4 worm cellular contexts compared by ENCODE assay signal in the genomic region with DNA sequence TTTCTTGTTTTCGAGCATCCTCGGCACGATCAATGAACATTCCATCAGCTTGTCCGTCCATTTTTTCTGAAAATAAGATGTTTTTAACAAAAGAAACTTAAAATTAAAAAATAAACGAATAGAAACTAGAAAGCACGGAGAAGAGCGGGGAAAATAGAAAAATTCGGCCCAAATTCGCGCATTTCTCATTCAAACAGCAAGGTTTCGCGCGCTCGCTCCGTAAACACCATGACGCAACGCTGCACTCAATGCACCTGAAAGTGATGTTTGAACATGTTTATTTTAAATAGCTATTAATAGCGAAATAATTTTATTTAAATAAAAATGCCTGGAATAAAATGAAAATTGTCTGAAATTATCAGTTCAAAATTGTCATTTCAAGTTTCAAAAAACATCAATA.
TF ChIP-seq lines count a peak whose summit lies in the region.

Gene mcm-3, minus strand, starts transcription at position 66 of the 400 bp plus-strand sequence.
Gene C25D7.15, plus strand, starts transcription at position 275 of the 400 bp plus-strand sequence.

TF ChIP-seq in whole organism, L1 larva, 84 proteins besides CTCF, POLR2A, EP300 and RAD21 (continued from another document and continues in another):
- no peak for TF ChIP-seq fkh-4 (tag; optimal IDR thresholded peaks at IDR 0.05; lab: Kevin White, UChicago; ENCODE audit: borderline replicate concordance)
- TF ChIP-seq dpl-1 (GFP tag; optimal IDR thresholded peaks at IDR 0.05; lab: Kevin White, UChicago), result peak; percentile 82 to 89 (median 85)
- no peak for TF ChIP-seq hlh-4 (tag; optimal IDR thresholded peaks at IDR 0.05; lab: Kevin White, UChicago)
- TF ChIP-seq alr-1 (tag; optimal IDR thresholded peaks at IDR 0.05; lab: Kevin White, UChicago; ENCODE audit: borderline replicate concordance), result no peak
- no peak for TF ChIP-seq nhr-237 (tag; optimal IDR thresholded peaks at IDR 0.05; lab: Kevin White, UChicago)
- peak; percentile 33 for TF ChIP-seq blmp-1 (tag; optimal IDR thresholded peaks at IDR 0.05; lab: Kevin White, UChicago)
- TF ChIP-seq ceh-88 (GFP tag; IDR thresholded peaks at IDR 0.05; lab: Robert Waterston, UW), result no peak
- no peak for TF ChIP-seq ztf-11 (tag; optimal IDR thresholded peaks at IDR 0.05; lab: Kevin White, UChicago)
- TF ChIP-seq lir-3 (tag; optimal IDR thresholded peaks at IDR 0.05; lab: Kevin White, UChicago; ENCODE audit: poor library complexity), result no peak
- TF ChIP-seq nhr-85 (tag; lab: Kevin White, UChicago), result peak; percentile 38
- no peak for TF ChIP-seq sox-4 (tag; optimal IDR thresholded peaks at IDR 0.05; lab: Kevin White, UChicago)
- TF ChIP-seq elt-3 (tag; optimal IDR thresholded peaks at IDR 0.05; lab: Kevin White, UChicago), result peak in 1 of 6 experiments; percentile 8
- TF ChIP-seq lin-13 (GFP tag; optimal IDR thresholded peaks at IDR 0.05; lab: Kevin White, UChicago), result no peak
- peak; percentile 34 for TF ChIP-seq C16A3.4 (tag; optimal IDR thresholded peaks at IDR 0.05; lab: Kevin White, UChicago)
- no peak for TF ChIP-seq unc-30 (tag; optimal IDR thresholded peaks at IDR 0.05; lab: Kevin White, UChicago)
- no peak for TF ChIP-seq grh-1 (GFP tag; IDR thresholded peaks at IDR 0.05; lab: Robert Waterston, UW)
- TF ChIP-seq mdl-1 (tag; optimal IDR thresholded peaks at IDR 0.05; lab: Kevin White, UChicago), result no peak
- TF ChIP-seq ztf-4 (tag; optimal IDR thresholded peaks at IDR 0.05; lab: Kevin White, UChicago), result no peak
- no peak for TF ChIP-seq lin-39 (tag; optimal IDR thresholded peaks at IDR 0.05; lab: Kevin White, UChicago)
- TF ChIP-seq F16B12.6 (tag; optimal IDR thresholded peaks at IDR 0.05; lab: Kevin White, UChicago), result peak; percentile 88
- TF ChIP-seq fkh-10 (GFP tag; optimal IDR thresholded peaks at IDR 0.05; lab: Kevin White, UChicago), result no peak
- TF ChIP-seq lsy-2 (tag; optimal IDR thresholded peaks at IDR 0.05; lab: Kevin White, UChicago), result peak; percentile 17 to 47
- no peak for TF ChIP-seq hpl-2 (GFP tag; optimal IDR thresholded peaks at IDR 0.05; lab: Kevin White, UChicago)
- TF ChIP-seq sptf-1 (tag; optimal IDR thresholded peaks at IDR 0.05; lab: Kevin White, UChicago), result no peak
- TF ChIP-seq swsn-7 (tag; optimal IDR thresholded peaks at IDR 0.05; lab: Kevin White, UChicago), result peak; percentile 26
- no peak for TF ChIP-seq ama-1 (optimal IDR thresholded peaks at IDR 0.05; lab: Kevin White, UChicago)
- no peak for TF ChIP-seq ets-5 (GFP tag; IDR thresholded peaks at IDR 0.05; lab: Robert Waterston, UW)
- no peak for TF ChIP-seq mab-9 (GFP tag; IDR thresholded peaks at IDR 0.05; lab: Robert Waterston, UW)
- TF ChIP-seq nhr-76 (tag; optimal IDR thresholded peaks at IDR 0.05; lab: Kevin White, UChicago), result no peak
- TF ChIP-seq nhr-71 (tag; optimal IDR thresholded peaks at IDR 0.05; lab: Kevin White, UChicago), result peak; percentile 55
- peak; percentile 31 for TF ChIP-seq rnt-1 (tag; optimal IDR thresholded peaks at IDR 0.05; lab: Kevin White, UChicago)

TF ChIP-seq in whole organism, L2 larva, 48 proteins besides CTCF, POLR2A, EP300 and RAD21 (continued from another document):
- TF ChIP-seq F13H6.1 (tag; optimal IDR thresholded peaks at IDR 0.05; lab: Kevin White, UChicago) (no peak), gmeb-1 (tag; optimal IDR thresholded peaks at IDR 0.05; lab: Kevin White, UChicago) (peak; percentile 75), lin-11 (tag; optimal IDR thresholded peaks at IDR 0.05; lab: Kevin White, UChicago) (no peak), ztf-1 (GFP tag; conservative IDR thresholded peaks at IDR 0.05; lab: Robert Waterston, UW) (no peak)

TF ChIP-seq in whole organism, L3 larva, 47 proteins besides CTCF, POLR2A, EP300 and RAD21 (continued from another document):
- TF ChIP-seq eor-1 (tag; optimal IDR thresholded peaks at IDR 0.05; lab: Kevin White, UChicago) (no peak), pqm-1 (tag; optimal IDR thresholded peaks at IDR 0.05; lab: Kevin White, UChicago) (no peak), nhr-25 (tag; optimal IDR thresholded peaks at IDR 0.05; lab: Kevin White, UChicago) (peak; percentile 28), R02D3.7 (tag; optimal IDR thresholded peaks at IDR 0.05; lab: Kevin White, UChicago) (no peak), unc-62 (GFP tag; optimal IDR thresholded peaks at IDR 0.05; lab: Kevin White, UChicago) (no peak), lin-39 (tag; optimal IDR thresholded peaks at IDR 0.05; lab: Kevin White, UChicago) (no peak), mml-1 (tag; optimal IDR thresholded peaks at IDR 0.05; lab: Kevin White, UChicago) (no peak), nfya-1 (tag; optimal IDR thresholded peaks at IDR 0.05; lab: Kevin White, UChicago; ENCODE audit: insufficient read depth) (no peak), snpc-4 (tag; optimal IDR thresholded peaks at IDR 0.05; lab: Kevin White, UChicago) (no peak), ZK546.5 (tag; optimal IDR thresholded peaks at IDR 0.05; lab: Kevin White, UChicago) (no peak), aly-2 (tag; optimal IDR thresholded peaks at IDR 0.05; lab: Kevin White, UChicago) (no peak), unc-39 (tag; optimal IDR thresholded peaks at IDR 0.05; lab: Kevin White, UChicago) (no peak), elt-2 (tag; optimal IDR thresholded peaks at IDR 0.05; lab: Kevin White, UChicago) (peak; percentile 3), egl-27 (tag; optimal IDR thresholded peaks at IDR 0.05; lab: Kevin White, UChicago) (no peak)

TF ChIP-seq in whole organism, young adult, 124 proteins besides CTCF, POLR2A, EP300 and RAD21 (continued from another document and continues in another):
- TF ChIP-seq ama-1 (optimal IDR thresholded peaks at IDR 0.05; lab: Kevin White, UChicago) (no peak), ama-1 (GFP tag; optimal IDR thresholded peaks at IDR 0.05; lab: Kevin White, UChicago) (no peak), sea-2 (GFP tag; IDR thresholded peaks at IDR 0.05; lab: Robert Waterston, UW) (no peak), lsy-27 (tag; optimal IDR thresholded peaks at IDR 0.05; lab: Kevin White, UChicago; ENCODE audit: borderline replicate concordance, insufficient read depth) (no peak), madf-3 (GFP tag; IDR thresholded peaks at IDR 0.05; lab: Robert Waterston, UW) (peak; percentile 78; the same call in 1 of the 2 replicates), ceh-100 (GFP tag; IDR thresholded peaks at IDR 0.05; lab: Robert Waterston, UW) (no peak), ztf-22 (GFP tag; optimal IDR thresholded peaks at IDR 0.05; lab: Kevin White, UChicago) (no peak), him-1 (tag; optimal IDR thresholded peaks at IDR 0.05; lab: Kevin White, UChicago) (peak; percentile 53), cebp-1 (GFP tag; IDR thresholded peaks at IDR 0.05; lab: Robert Waterston, UW) (no peak), cebp-1 (tag; optimal IDR thresholded peaks at IDR 0.05; lab: Kevin White, UChicago) (peak; percentile 6), ZK185.1 (tag; optimal IDR thresholded peaks at IDR 0.05; lab: Kevin White, UChicago; ENCODE audit: poor library complexity, severe bottlenecking) (no peak), madf-10 (tag; optimal IDR thresholded peaks at IDR 0.05; lab: Kevin White, UChicago) (no peak), nfya-2 (GFP tag; IDR thresholded peaks at IDR 0.05; lab: Robert Waterston, UW) (no peak), nhr-80 (tag; optimal IDR thresholded peaks at IDR 0.05; lab: Kevin White, UChicago) (no peak), F57C9.4 (tag; optimal IDR thresholded peaks at IDR 0.05; lab: Kevin White, UChicago) (no peak), zfh-2 (GFP tag; conservative IDR thresholded peaks at IDR 0.05; lab: Robert Waterston, UW) (no peak), Y67H2A.10 (GFP tag; conservative IDR thresholded peaks at IDR 0.05; lab: Robert Waterston, UW) (no peak), B0336.3 (GFP tag; IDR thresholded peaks at IDR 0.05; lab: Robert Waterston, UW) (peak; percentile 50; the same call in 1 of the 2 replicates), snpc-3.4 (tag; optimal IDR thresholded peaks at IDR 0.05; lab: Kevin White, UChicago) (peak; percentile 84), rcor-1 (GFP tag; IDR thresholded peaks at IDR 0.05; lab: Robert Waterston, UW) (peak; percentile 50), ztf-28 (GFP tag; IDR thresholded peaks at IDR 0.05; lab: Robert Waterston, UW) (no peak), F52B5.7 (tag; optimal IDR thresholded peaks at IDR 0.05; lab: Kevin White, UChicago) (no peak), hlh-12 (tag; optimal IDR thresholded peaks at IDR 0.05; lab: Kevin White, UChicago) (no peak), fkh-3 (tag; optimal IDR thresholded peaks at IDR 0.05; lab: Kevin White, UChicago) (no peak), Y95B8A.8 (GFP tag; IDR thresholded peaks at IDR 0.05; lab: Robert Waterston, UW) (peak; percentile 61; the same call in 1 of the 2 replicates), F55B11.4 (tag; optimal IDR thresholded peaks at IDR 0.05; lab: Kevin White, UChicago; ENCODE audit: borderline replicate concordance, insufficient read depth) (no peak), madf-8 (GFP tag; conservative IDR thresholded peaks at IDR 0.05; lab: Robert Waterston, UW) (peak; percentile 90), Y79H2A.3 (GFP tag; conservative IDR thresholded peaks at IDR 0.05; lab: Robert Waterston, UW) (no peak), sptf-2 (GFP tag; optimal IDR thresholded peaks at IDR 0.05; lab: Kevin White, UChicago) (no peak), Y56A3A.18 (GFP tag; IDR thresholded peaks at IDR 0.05; lab: Robert Waterston, UW) (no peak), F23B12.7 (tag; optimal IDR thresholded peaks at IDR 0.05; lab: Kevin White, UChicago; ENCODE audit: insufficient read depth) (no peak), nhr-120 (GFP tag; IDR thresholded peaks at IDR 0.05; lab: Robert Waterston, UW) (no peak), B0261.1 (tag; optimal IDR thresholded peaks at IDR 0.05; lab: Kevin White, UChicago) (no peak), F37B4.10 (GFP tag; IDR thresholded peaks at IDR 0.05; lab: Robert Waterston, UW) (no peak), ceh-40 (GFP tag; IDR thresholded peaks at IDR 0.05; lab: Robert Waterston, UW) (no peak), dox-1 (GFP tag; IDR thresholded peaks at IDR 0.05; lab: Robert Waterston, UW) (peak; percentile 69; the same call in 1 of the 2 replicates), lin-26 (GFP tag; IDR thresholded peaks at IDR 0.05; lab: Robert Waterston, UW) (no peak), efl-1 (GFP tag; optimal IDR thresholded peaks at IDR 0.05; lab: Kevin White, UChicago) (peak; percentile 96), D2030.7 (GFP tag; IDR thresholded peaks at IDR 0.05; lab: Robert Waterston, UW) (peak; percentile 87), chd-7 (tag; optimal IDR thresholded peaks at IDR 0.05; lab: Kevin White, UChicago) (no peak), lsl-1 (GFP tag; optimal IDR thresholded peaks at IDR 0.05; lab: Kevin White, UChicago) (peak; percentile 78), nfya-1 (tag; optimal IDR thresholded peaks at IDR 0.05; lab: Kevin White, UChicago; ENCODE audit: borderline replicate concordance, insufficient read depth) (no peak), ztf-6 (GFP tag; IDR thresholded peaks at IDR 0.05; lab: Robert Waterston, UW) (no peak), nhr-90 (tag; optimal IDR thresholded peaks at IDR 0.05; lab: Kevin White, UChicago) (no peak), pha-4 (tag; optimal IDR thresholded peaks at IDR 0.05; lab: Kevin White, UChicago) (no peak), atf-7 (tag; optimal IDR thresholded peaks at IDR 0.05; lab: Kevin White, UChicago) (no peak), ets-4 (GFP tag; optimal IDR thresholded peaks at IDR 0.05; lab: Kevin White, UChicago) (no peak), K12H6.12 (tag; optimal IDR thresholded peaks at IDR 0.05; lab: Kevin White, UChicago) (no peak), repo-1 (tag; optimal IDR thresholded peaks at IDR 0.05; lab: Kevin White, UChicago) (no peak), tbx-9 (tag; optimal IDR thresholded peaks at IDR 0.05; lab: Kevin White, UChicago; ENCODE audit: borderline replicate concordance) (no peak), lag-1 (GFP tag; IDR thresholded peaks at IDR 0.05; lab: Robert Waterston, UW) (no peak), T26A5.8 (tag; optimal IDR thresholded peaks at IDR 0.05; lab: Kevin White, UChicago) (no peak), F33H1.4 (GFP tag; IDR thresholded peaks at IDR 0.05; lab: Robert Waterston, UW) (peak; percentile 75), F39B2.1 (GFP tag; IDR thresholded peaks at IDR 0.05; lab: Robert Waterston, UW) (no peak), gei-17 (GFP tag; optimal IDR thresholded peaks at IDR 0.05; lab: Kevin White, UChicago) (no peak), hlh-26 (GFP tag; conservative IDR thresholded peaks at IDR 0.05; lab: Robert Waterston, UW) (no peak), F22D6.2 (tag; optimal IDR thresholded peaks at IDR 0.05; lab: Kevin White, UChicago) (no peak), egl-44 (GFP tag; IDR thresholded peaks at IDR 0.05; lab: Robert Waterston, UW) (no peak), mel-28 (tag; optimal IDR thresholded peaks at IDR 0.05; lab: Kevin White, UChicago; ENCODE audit: borderline replicate concordance) (no peak), attf-5 (GFP tag; optimal IDR thresholded peaks at IDR 0.05; lab: Kevin White, UChicago) (no peak), F57A8.1 (GFP tag; optimal IDR thresholded peaks at IDR 0.05; lab: Kevin White, UChicago) (no peak), Y53G8AR.9 (GFP tag; conservative IDR thresholded peaks at IDR 0.05; lab: Robert Waterston, UW) (no peak), T07F8.4 (tag; optimal IDR thresholded peaks at IDR 0.05; lab: Kevin White, UChicago) (no peak), snpc-1.3 (tag; optimal IDR thresholded peaks at IDR 0.05; lab: Kevin White, UChicago; ENCODE audit: insufficient read depth) (peak; percentile 27), mes-4 (tag; optimal IDR thresholded peaks at IDR 0.05; lab: Kevin White, UChicago) (no peak), hsf-1 (GFP tag; IDR thresholded peaks at IDR 0.05; lab: Robert Waterston, UW) (peak; percentile 87), C17E4.6 (GFP tag; IDR thresholded peaks at IDR 0.05; lab: Robert Waterston, UW) (no peak), madf-6 (GFP tag; IDR thresholded peaks at IDR 0.05; lab: Robert Waterston, UW) (peak; percentile 97), dpff-1 (tag; optimal IDR thresholded peaks at IDR 0.05; lab: Kevin White, UChicago) (no peak), hmg-1.2 (GFP tag; IDR thresholded peaks at IDR 0.05; lab: Robert Waterston, UW) (peak; percentile 46; the same call in 1 of the 2 replicates), ceh-58 (GFP tag; IDR thresholded peaks at IDR 0.05; lab: Robert Waterston, UW) (no peak), attf-3 (GFP tag; conservative IDR thresholded peaks at IDR 0.05; lab: Robert Waterston, UW) (0 out of 2 replicates have a peak, but pooled peaks have one; percentile 42), attf-6 (GFP tag; IDR thresholded peaks at IDR 0.05; lab: Robert Waterston, UW) (no peak), cebp-2 (GFP tag; IDR thresholded peaks at IDR 0.05; lab: Robert Waterston, UW) (no peak), sdz-38 (tag; optimal IDR thresholded peaks at IDR 0.05; lab: Kevin White, UChicago) (no peak), xnd-1 (tag; optimal IDR thresholded peaks at IDR 0.05; lab: Kevin White, UChicago) (peak; percentile 72), snpc-1.1 (tag; optimal IDR thresholded peaks at IDR 0.05; lab: Kevin White, UChicago; ENCODE audit: insufficient read depth) (peak; percentile 46), hrde-1 (tag; optimal IDR thresholded peaks at IDR 0.05; lab: Kevin White, UChicago; ENCODE audit: borderline replicate concordance) (no peak), aptf-2 (GFP tag; conservative IDR thresholded peaks at IDR 0.05; lab: Robert Waterston, UW) (no peak), akir-1 (GFP tag; optimal IDR thresholded peaks at IDR 0.05; lab: Kevin White, UChicago) (no peak), nhr-179 (tag; optimal IDR thresholded peaks at IDR 0.05; lab: Kevin White, UChicago) (no peak), mxl-1 (tag; optimal IDR thresholded peaks at IDR 0.05; lab: Kevin White, UChicago) (no peak), dpl-1 (GFP tag; optimal IDR thresholded peaks at IDR 0.05; lab: Kevin White, UChicago) (peak; percentile 89), mcd-1 (GFP tag; IDR thresholded peaks at IDR 0.05; lab: Robert Waterston, UW) (peak; percentile 49), ztf-25 (GFP tag; IDR thresholded peaks at IDR 0.05; lab: Robert Waterston, UW) (no peak)
